Worm (Caenorhabditis elegans): Measurements from ENCODE around the gene srv-8.

ce11 chrV:13389454-13389853 lies 31.1 kb downstream of the srv-8 start:
- TF ChIP-seq W03F9.2 (tag; optimal IDR thresholded peaks at IDR 0.05): no peak
- no peak for TF ChIP-seq dao-5 (tag; optimal IDR thresholded peaks at IDR 0.05)
- TF ChIP-seq him-1 (tag; optimal IDR thresholded peaks at IDR 0.05): no peak
